Fruit fly (Drosophila melanogaster): Measurements from ENCODE around the gene jar.

jar gene

dm6 chr3R:24298534-24298936 lies 27.5 kb upstream of the jar start (continued):
- peak; percentile 75 for TF ChIP-seq Sox102F (GFP tag; optimal IDR thresholded peaks at IDR 0.05)
- TF ChIP-seq CG9139 (GFP tag; optimal IDR thresholded peaks at IDR 0.05), result no peak
- peak; percentile 44 for TF ChIP-seq CG32006 (GFP tag; optimal IDR thresholded peaks at IDR 0.05)
- TF ChIP-seq achi (GFP tag; optimal IDR thresholded peaks at IDR 0.05), result peak; percentile 45
- TF ChIP-seq fd59A (GFP tag; optimal IDR thresholded peaks at IDR 0.05), result peak; percentile 2
- TF ChIP-seq CG4318 (GFP tag; optimal IDR thresholded peaks at IDR 0.05), result peak; percentile 14
- TF ChIP-seq CG3919 (GFP tag; optimal IDR thresholded peaks at IDR 0.05), result peak; percentile 39
- peak; percentile 31 for TF ChIP-seq CG6808 (GFP tag; optimal IDR thresholded peaks at IDR 0.05)
- peak; percentile 84 for TF ChIP-seq Eip78C (GFP tag)

- TF ChIP-seq vri (GFP tag; optimal IDR thresholded peaks at IDR 0.05) (no peak), CG8632 (GFP tag; optimal IDR thresholded peaks at IDR 0.05) (no peak), CG6163 (GFP tag; IDR thresholded peaks at IDR 0.05) (no peak), CG31627 (GFP tag; optimal IDR thresholded peaks at IDR 0.05) (no peak), CG11294 (GFP tag; IDR thresholded peaks at IDR 0.05) (no peak), pdm3 (GFP tag; optimal IDR thresholded peaks at IDR 0.05) (no peak), CG7368 (GFP tag; optimal IDR thresholded peaks at IDR 0.05) (no peak), CG8319 (GFP tag; optimal IDR thresholded peaks at IDR 0.05) (no peak), Eip78C (GFP tag) (no peak), CG16779 (tag; optimal IDR thresholded peaks at IDR 0.05) (no peak), Gug (GFP tag; IDR thresholded peaks at IDR 0.05) (no peak), CG3919 (GFP tag; optimal IDR thresholded peaks at IDR 0.05) (no peak), dac (GFP tag; optimal IDR thresholded peaks at IDR 0.05) (no peak), CG1621 (tag; optimal IDR thresholded peaks at IDR 0.05) (no peak)
Measured at dm6 chr3R:24297444-24298146, 26.6 kb upstream of the jar start.

dm6 chr3R:24296913-24297312 lies 25.9 kb upstream of the jar start:
- TF ChIP-seq vri (GFP tag; optimal IDR thresholded peaks at IDR 0.05) (peak; percentile 63), Met (GFP tag; optimal IDR thresholded peaks at IDR 0.05) (no peak)

dm6 chr3R:24295556-24296465 lies 24.8 kb upstream of the jar start:
- peak; percentile 96 for TF ChIP-seq CG10669 (GFP tag; optimal IDR thresholded peaks at IDR 0.05)
- peak; percentile 97 for TF ChIP-seq CG1621 (tag; optimal IDR thresholded peaks at IDR 0.05)
- TF ChIP-seq Eip75B (GFP tag; optimal IDR thresholded peaks at IDR 0.05), result peak; percentile 99
- TF ChIP-seq CG15336 (GFP tag; IDR thresholded peaks at IDR 0.05), result peak; percentile 92
- peak; percentile 99 for TF ChIP-seq Sox102F (GFP tag; optimal IDR thresholded peaks at IDR 0.05)
- peak; percentile 99 for TF ChIP-seq CG3919 (GFP tag; optimal IDR thresholded peaks at IDR 0.05)
- TF ChIP-seq CG8319 (GFP tag; optimal IDR thresholded peaks at IDR 0.05), result peak; percentile 83
- TF ChIP-seq net (GFP tag; optimal IDR thresholded peaks at IDR 0.05), result peak; percentile 97
- peak; percentile 97 for TF ChIP-seq CG8632 (GFP tag; optimal IDR thresholded peaks at IDR 0.05)
- TF ChIP-seq Met (GFP tag; optimal IDR thresholded peaks at IDR 0.05), result peak; percentile 99
- TF ChIP-seq CG11902 (GFP tag; optimal IDR thresholded peaks at IDR 0.05), result peak; percentile 96
- peak; percentile 94 for TF ChIP-seq eg (GFP tag; IDR thresholded peaks at IDR 0.05)
- TF ChIP-seq CG32006 (GFP tag; optimal IDR thresholded peaks at IDR 0.05), result peak; percentile 92
- TF ChIP-seq Smox (GFP tag; optimal IDR thresholded peaks at IDR 0.05), result peak; percentile 99
- peak; percentile 89 for TF ChIP-seq CG9139 (GFP tag; optimal IDR thresholded peaks at IDR 0.05)
- TF ChIP-seq svp (GFP tag), result peak; percentile 100
- TF ChIP-seq salr (GFP tag; optimal IDR thresholded peaks at IDR 0.05), result peak; percentile 91 to 97
- TF ChIP-seq Sox14 (GFP tag; optimal IDR thresholded peaks at IDR 0.05), result peak; percentile 99
- peak; percentile 94 to 97 for TF ChIP-seq ss (GFP tag; optimal IDR thresholded peaks at IDR 0.05)
- TF ChIP-seq CG10631 (GFP tag; optimal IDR thresholded peaks at IDR 0.05), result peak; percentile 98
- peak; percentile 88 for TF ChIP-seq CG16779 (tag; optimal IDR thresholded peaks at IDR 0.05)
- peak; percentile 90 for TF ChIP-seq Hr4 (GFP tag; optimal IDR thresholded peaks at IDR 0.05)
- peak; percentile 89 for TF ChIP-seq CG11294 (GFP tag; IDR thresholded peaks at IDR 0.05)
- peak; percentile 91 for TF ChIP-seq Gug (GFP tag; IDR thresholded peaks at IDR 0.05)
- TF ChIP-seq CG31627 (GFP tag; optimal IDR thresholded peaks at IDR 0.05), result peak; percentile 99
- peak; percentile 99 for TF ChIP-seq vri (GFP tag; optimal IDR thresholded peaks at IDR 0.05)
- TF ChIP-seq Ets96B (tag; optimal IDR thresholded peaks at IDR 0.05), result peak; percentile 97
- TF ChIP-seq Sox15 (GFP tag; optimal IDR thresholded peaks at IDR 0.05), result peak; percentile 95
- peak; percentile 98 for TF ChIP-seq Eip93F (GFP tag; optimal IDR thresholded peaks at IDR 0.05)
- peak; percentile 96 for TF ChIP-seq spab (GFP tag; optimal IDR thresholded peaks at IDR 0.05)
- peak; percentile 87 for TF ChIP-seq CG6854 (GFP tag; optimal IDR thresholded peaks at IDR 0.05)
- TF ChIP-seq CG6276 (GFP tag; optimal IDR thresholded peaks at IDR 0.05), result no peak
